Fruit fly (Drosophila melanogaster): ENCODE measurements around the gene mbo.

The mbo gene

dm6 chr3R:12692497-12692896, 13.6 kb upstream of the mbo start, which contains the start of gene CG31347:
TSS of gene CG31347 (minus strand) at chr3R:12692597.
- TF ChIP-seq bowl (GFP tag; IDR thresholded peaks at IDR 0.05) (no peak), ssp (GFP tag; IDR thresholded peaks at IDR 0.05) (no peak), Eip74EF (GFP tag; optimal IDR thresholded peaks at IDR 0.05) (no peak), Side (GFP tag; optimal IDR thresholded peaks at IDR 0.05) (no peak), CG1529 (GFP tag; optimal IDR thresholded peaks at IDR 0.05) (no peak), trh (GFP tag; optimal IDR thresholded peaks at IDR 0.05) (no peak), disco-r (GFP tag; optimal IDR thresholded peaks at IDR 0.05) (no peak), CG11398 (GFP tag; optimal IDR thresholded peaks at IDR 0.05) (no peak), ranshi (GFP tag; IDR thresholded peaks at IDR 0.05) (no peak), Myb (GFP tag; optimal IDR thresholded peaks at IDR 0.05) (no peak), dpn (GFP tag; optimal IDR thresholded peaks at IDR 0.05) (no peak)

- TF ChIP-seq CG13287 (GFP tag; IDR thresholded peaks at IDR 0.05; ENCODE audit: partially characterized antibody) (peak; percentile 23; the same call in 1 of the 2 replicates), Med (GFP tag) (peak; percentile 8), kah (GFP tag; optimal IDR thresholded peaks at IDR 0.05) (no peak), CG13123 (GFP tag; optimal IDR thresholded peaks at IDR 0.05) (no peak), fd64A (GFP tag; optimal IDR thresholded peaks at IDR 0.05) (no peak), CG17802 (tag; optimal IDR thresholded peaks at IDR 0.05) (no peak), cad (GFP tag; optimal IDR thresholded peaks at IDR 0.05) (no peak), CG42726 (GFP tag; IDR thresholded peaks at IDR 0.05; ENCODE audit: partially characterized antibody) (0 out of 2 replicates have a peak, but pooled peaks have one; percentile 5), CG12659 (GFP tag; optimal IDR thresholded peaks at IDR 0.05) (peak; percentile 68), Ets97D (GFP tag; optimal IDR thresholded peaks at IDR 0.05) (peak; percentile 2), pzg (GFP tag; optimal IDR thresholded peaks at IDR 0.05) (peak; percentile 59), CG2116 (GFP tag; optimal IDR thresholded peaks at IDR 0.05) (peak; percentile 7), CG7928 (GFP tag; optimal IDR thresholded peaks at IDR 0.05) (no peak), nmo (GFP tag; optimal IDR thresholded peaks at IDR 0.05) (peak; percentile 39), Doc3 (GFP tag; IDR thresholded peaks at IDR 0.05; ENCODE audit: partially characterized antibody) (no peak), CG17361 (GFP tag; IDR thresholded peaks at IDR 0.05) (no peak), CTCF (GFP tag; optimal IDR thresholded peaks at IDR 0.05) (peak; percentile 65), CG3995 (GFP tag; optimal IDR thresholded peaks at IDR 0.05) (peak; percentile 15), CG6791 (GFP tag; IDR thresholded peaks at IDR 0.05; ENCODE audit: partially characterized antibody) (no peak), CG1602 (GFP tag; optimal IDR thresholded peaks at IDR 0.05) (no peak), tna (GFP tag; IDR thresholded peaks at IDR 0.05; ENCODE audit: partially characterized antibody) (no peak), CG3407 (GFP tag; optimal IDR thresholded peaks at IDR 0.05) (no peak), crol (GFP tag; IDR thresholded peaks at IDR 0.05) (peak; percentile 64; the same call in 1 of the 2 replicates), Lhr (GFP tag; optimal IDR thresholded peaks at IDR 0.05) (peak; percentile 81), Mes4 (GFP tag; optimal IDR thresholded peaks at IDR 0.05) (no peak), jigr1 (GFP tag; IDR thresholded peaks at IDR 0.05) (no peak), Spps (tag; optimal IDR thresholded peaks at IDR 0.05) (no peak), Lpt (GFP tag; optimal IDR thresholded peaks at IDR 0.05) (no peak), Lim3 (GFP tag; IDR thresholded peaks at IDR 0.05) (no peak), gfzf (GFP tag; optimal IDR thresholded peaks at IDR 0.05) (peak; percentile 82), kay (GFP tag; optimal IDR thresholded peaks at IDR 0.05) (peak; percentile 9), sug (tag; optimal IDR thresholded peaks at IDR 0.05) (peak; percentile 42), CG10431 (GFP tag; optimal IDR thresholded peaks at IDR 0.05) (peak; percentile 52), en (GFP tag; optimal IDR thresholded peaks at IDR 0.05) (no peak), Aef1 (GFP tag; IDR thresholded peaks at IDR 0.05) (no peak), tgo (GFP tag; IDR thresholded peaks at IDR 0.05) (no peak), CG4282 (GFP tag; optimal IDR thresholded peaks at IDR 0.05) (no peak), rib (GFP tag; IDR thresholded peaks at IDR 0.05) (no peak), CG10267 (tag; optimal IDR thresholded peaks at IDR 0.05) (peak; percentile 37)
Measured at dm6 chr3R:12691422-12692101, 12.7 kb upstream of the mbo start, which contains the start of gene Arp1. TSS of gene Arp1 (plus strand) at chr3R:12691743.
